Worm (Caenorhabditis elegans) whole organism, L1 larva: ENCODE data around the gene unc-84.

Experiments
- lir-3 ChIP-seq: sonication (generic microtip); optimal IDR thresholded peaks from 2 replicates; lab custom pipeline; 2016; ENCODE audit warnings: mild to moderate bottlenecking, missing genetic modification characterization, moderate library complexity, missing compliant biosample characterization; ENCODE audit not compliant: poor library complexity
- mep-1 ChIP-seq: fragments of 150-350 bp; optimal IDR thresholded peaks from 2 replicates; lab custom pipeline; 2014; ENCODE audit warnings: missing biosample characterization, missing genetic modification characterization
- nhr-237 ChIP-seq: fragments of 150-350 bp; optimal IDR thresholded peaks from 2 replicates; lab custom pipeline; 2014; ENCODE audit warnings: missing biosample characterization, missing genetic modification characterization
- nhr-84 ChIP-seq: sonication (generic microtip); optimal IDR thresholded peaks from 2 replicates; lab custom pipeline; 2017; ENCODE audit warnings: missing biosample characterization, missing genetic modification characterization

- TF ChIP-seq mep-1 (no peak), nhr-84 (no peak), lir-3 (tag; lab: Kevin White, UChicago) (no peak), nhr-237 (tag; lab: Kevin White, UChicago) (no peak)
Measured at ce11 chrX:13633876-13634479, 49.4 kb downstream of the unc-84 start.
